Worm (Caenorhabditis elegans): ENCODE data around the gene H05C05.2.

H05C05.2 gene

ce11 chrIII:2937780-2938179 lies 27.7 kb downstream of the H05C05.2 start:
- no peak for TF ChIP-seq fkh-3 (tag; optimal IDR thresholded peaks at IDR 0.05)
- TF ChIP-seq F37B4.10 (GFP tag; IDR thresholded peaks at IDR 0.05): no peak
- no peak for TF ChIP-seq ceh-79 (tag; optimal IDR thresholded peaks at IDR 0.05)
- no peak for TF ChIP-seq B0035.1 (tag; optimal IDR thresholded peaks at IDR 0.05)
- TF ChIP-seq unc-62 (GFP tag; optimal IDR thresholded peaks at IDR 0.05): no peak
- TF ChIP-seq Y79H2A.3 (GFP tag; conservative IDR thresholded peaks at IDR 0.05): no peak
- TF ChIP-seq ztf-18 (tag; optimal IDR thresholded peaks at IDR 0.05): no peak
- TF ChIP-seq sdz-38 (tag; optimal IDR thresholded peaks at IDR 0.05): no peak
- TF ChIP-seq aptf-2 (GFP tag; conservative IDR thresholded peaks at IDR 0.05): no peak
- no peak for TF ChIP-seq xnd-1 (tag; optimal IDR thresholded peaks at IDR 0.05)
- no peak for TF ChIP-seq attf-6 (GFP tag; IDR thresholded peaks at IDR 0.05)
- TF ChIP-seq snpc-1.1 (tag; optimal IDR thresholded peaks at IDR 0.05; ENCODE audit: insufficient read depth): no peak
- TF ChIP-seq F23B12.7 (tag; optimal IDR thresholded peaks at IDR 0.05; ENCODE audit: insufficient read depth): no peak
- TF ChIP-seq ama-1 (optimal IDR thresholded peaks at IDR 0.05): no peak
- no peak for TF ChIP-seq ama-1 (GFP tag; optimal IDR thresholded peaks at IDR 0.05)
- TF ChIP-seq ekl-4 (GFP tag; IDR thresholded peaks at IDR 0.05): no peak
- no peak for TF ChIP-seq die-1 (tag; optimal IDR thresholded peaks at IDR 0.05)
- TF ChIP-seq lsy-27 (tag; optimal IDR thresholded peaks at IDR 0.05; ENCODE audit: borderline replicate concordance, insufficient read depth): no peak
- no peak for TF ChIP-seq Y53F4B.3 (GFP tag; IDR thresholded peaks at IDR 0.05)
- TF ChIP-seq D2030.7 (GFP tag; IDR thresholded peaks at IDR 0.05): no peak
- no peak for TF ChIP-seq mel-28 (tag; optimal IDR thresholded peaks at IDR 0.05; ENCODE audit: borderline replicate concordance)

- TF ChIP-seq lsl-1 (GFP tag; optimal IDR thresholded peaks at IDR 0.05) (no peak), tbp1 (GFP tag; optimal IDR thresholded peaks at IDR 0.05) (no peak), pha-4 (tag; optimal IDR thresholded peaks at IDR 0.05) (no peak), lsy-27 (tag; optimal IDR thresholded peaks at IDR 0.05; ENCODE audit: borderline replicate concordance, insufficient read depth) (no peak), dpff-1 (tag; optimal IDR thresholded peaks at IDR 0.05) (no peak), B0035.1 (tag; optimal IDR thresholded peaks at IDR 0.05) (no peak), cebp-2 (GFP tag; IDR thresholded peaks at IDR 0.05) (no peak), ama-1 (optimal IDR thresholded peaks at IDR 0.05) (no peak), ama-1 (GFP tag; optimal IDR thresholded peaks at IDR 0.05) (no peak), ceh-27 (GFP tag; optimal IDR thresholded peaks at IDR 0.05) (no peak), F23B12.7 (tag; optimal IDR thresholded peaks at IDR 0.05; ENCODE audit: insufficient read depth) (no peak), B0019.2 (GFP tag; conservative IDR thresholded peaks at IDR 0.05) (no peak), aptf-3 (GFP tag; IDR thresholded peaks at IDR 0.05) (no peak), nhr-90 (tag; optimal IDR thresholded peaks at IDR 0.05) (no peak), rpc-1 (optimal IDR thresholded peaks at IDR 0.05) (no peak), rpc-1 (tag; optimal IDR thresholded peaks at IDR 0.05) (no peak), ceh-91 (GFP tag; IDR thresholded peaks at IDR 0.05) (no peak), Y53G8AR.9 (GFP tag; conservative IDR thresholded peaks at IDR 0.05) (no peak), efl-1 (GFP tag; optimal IDR thresholded peaks at IDR 0.05) (no peak), let-526 (GFP tag; IDR thresholded peaks at IDR 0.05) (no peak), ztf-18 (tag; optimal IDR thresholded peaks at IDR 0.05) (no peak)
Observed at ce11 chrIII:2924658-2925057, 40.8 kb downstream of the H05C05.2 start, which contains the start of gene R10F2.5. R10F2.5 (minus strand) TSS chrIII:2924758.

- TF ChIP-seq nfyb-1 (GFP tag; IDR thresholded peaks at IDR 0.05) (no peak), lag-1 (GFP tag; IDR thresholded peaks at IDR 0.05) (no peak), nhr-90 (tag; optimal IDR thresholded peaks at IDR 0.05) (no peak), lin-26 (GFP tag; IDR thresholded peaks at IDR 0.05) (no peak), D2030.7 (GFP tag; IDR thresholded peaks at IDR 0.05) (no peak), pbrm-1 (GFP tag; IDR thresholded peaks at IDR 0.05) (no peak), sea-2 (GFP tag; IDR thresholded peaks at IDR 0.05) (no peak), somi-1 (GFP tag; optimal IDR thresholded peaks at IDR 0.05) (no peak), nhr-80 (tag; optimal IDR thresholded peaks at IDR 0.05) (no peak), ztf-28 (GFP tag; IDR thresholded peaks at IDR 0.05) (no peak), mcd-1 (GFP tag; IDR thresholded peaks at IDR 0.05) (no peak), Y95B8A.8 (GFP tag; IDR thresholded peaks at IDR 0.05) (no peak), egl-18 (GFP tag; IDR thresholded peaks at IDR 0.05) (no peak), hlh-12 (tag; optimal IDR thresholded peaks at IDR 0.05) (no peak), ceh-40 (GFP tag; IDR thresholded peaks at IDR 0.05) (no peak)
Observed at ce11 chrIII:2923012-2923411, 42.4 kb downstream of the H05C05.2 start, which contains the start of gene R10F2.4. R10F2.4 (minus strand) TSS chrIII:2923112.

All from whole organism, young adult.